Fruit fly (Drosophila melanogaster) Kc167 (cell line): ENCODE measurements around the gene mTerf5.

Experiments
- Myc ChIP-seq: fragments of >200 bp; optimal IDR thresholded peaks from 2 replicates; lab custom pipeline; 2017; ENCODE audit warnings: missing external identifiers
- Sin3A ChIP-seq: fragments of >200 bp; optimal IDR thresholded peaks from 2 replicates; lab custom pipeline; 2018; ENCODE audit warnings: missing external identifiers
- h ChIP-seq: fragments of >200 bp; optimal IDR thresholded peaks from 3 replicates; lab custom pipeline; 2018; ENCODE audit warnings: missing external identifiers
- insv ChIP-seq: fragments of >200 bp; optimal IDR thresholded peaks from 3 replicates; lab custom pipeline; 2018; ENCODE audit warnings: missing external identifiers
- psq ChIP-seq: fragments of >200 bp; optimal IDR thresholded peaks from 2 replicates; lab custom pipeline; 2017; ENCODE audit warnings: missing external identifiers
- ttk ChIP-seq: sonication (Bioruptor generic); optimal IDR thresholded peaks from 2 replicates; lab custom pipeline; 2017; ENCODE audit warnings: missing external identifiers

DNA sequence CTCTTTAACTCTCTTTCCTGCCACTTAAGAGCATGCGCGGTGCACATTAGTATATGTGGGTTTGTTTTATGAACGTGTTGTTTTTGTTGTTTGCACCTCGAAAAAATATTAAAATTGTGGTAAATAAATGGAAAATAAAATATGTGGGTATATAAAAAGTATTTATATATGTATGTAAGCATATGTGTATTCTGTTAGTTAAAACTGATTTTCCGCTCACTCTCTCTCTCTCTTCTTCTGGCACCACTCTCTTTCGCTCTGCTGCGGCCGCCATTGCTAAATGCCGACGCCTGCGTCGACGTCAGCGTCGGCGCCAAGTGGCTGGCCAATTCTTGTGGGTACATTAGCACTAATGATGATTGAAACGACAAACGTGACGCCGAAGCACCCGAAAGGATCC lies 41.8 kb upstream of the mTerf5 start:
- no peak for TF ChIP-seq insv (lab: Kevin White, UChicago)
- TF ChIP-seq Myc (lab: Kevin White, UChicago): no peak
- no peak for TF ChIP-seq h (lab: Kevin White, UChicago)
- TF ChIP-seq ttk: no peak
- no peak for TF ChIP-seq Sin3A (lab: Kevin White, UChicago)
- TF ChIP-seq psq (lab: Kevin White, UChicago): no peak
